Fruit fly (Drosophila melanogaster) whole organism, embryonic: Measurements from ENCODE around the gene CG10576.

Experiments used
- Adf1 ChIP-seq: fragments of 200-800 bp; sonication (Bioruptor generic); IDR thresholded peaks from 2 replicates; pipeline ENCODE4 v1.3.6; 2022; ENCODE audit warnings: missing biosample characterization, missing genetic modification characterization
- Bgb ChIP-seq: fragments of 200-800 bp; sonication (Bioruptor generic); IDR thresholded peaks from 2 replicates; pipeline ENCODE4 v1.3.6; 2022; ENCODE audit warnings: missing biosample characterization, missing genetic modification characterization; ENCODE audit not compliant: partially characterized antibody
- CG10274 ChIP-seq: fragments of 200-800 bp; sonication (Bioruptor generic); optimal IDR thresholded peaks from 3 replicates; lab custom pipeline; 2017; ENCODE audit warnings: missing biosample characterization, mild to moderate bottlenecking, missing genetic modification characterization
- CG11456 ChIP-seq: fragments of 200-800 bp; sonication (Bioruptor generic); IDR thresholded peaks from 3 replicates; pipeline ENCODE4 v1.3.6; 2022; ENCODE audit warnings: missing biosample characterization, missing genetic modification characterization
- CG12071 ChIP-seq: fragments of 200-800 bp; sonication (Bioruptor generic); optimal IDR thresholded peaks from 3 replicates; lab custom pipeline; 2018; ENCODE audit warnings: missing biosample characterization, mild to moderate bottlenecking, missing genetic modification characterization
- CG12104 ChIP-seq: fragments of 200-800 bp; sonication (Bioruptor generic); optimal IDR thresholded peaks from 3 replicates; lab custom pipeline; 2016; ENCODE audit warnings: missing biosample characterization, missing genetic modification characterization
- CG12236 ChIP-seq: fragments of 200-800 bp; sonication (Bioruptor generic); optimal IDR thresholded peaks from 2 replicates; lab custom pipeline; 2016; ENCODE audit warnings: missing biosample characterization, missing genetic modification characterization
- CG12942 ChIP-seq: fragments of 200-800 bp; sonication (Bioruptor generic); optimal IDR thresholded peaks from 3 replicates; lab custom pipeline; 2016; ENCODE audit warnings: missing biosample characterization, missing genetic modification characterization
- CG15479 ChIP-seq: fragments of 200-800 bp; sonication (Bioruptor generic); optimal IDR thresholded peaks from 3 replicates; lab custom pipeline; 2019; ENCODE audit warnings: missing biosample characterization, mild to moderate bottlenecking, missing genetic modification characterization, moderate library complexity
- CG1602 ChIP-seq: fragments of 200-800 bp; sonication (Bioruptor generic); optimal IDR thresholded peaks from 3 replicates; lab custom pipeline; 2016; ENCODE audit warnings: missing biosample characterization, missing genetic modification characterization
- CG17802 ChIP-seq: fragments of 200-800 bp; sonication (Bioruptor generic); optimal IDR thresholded peaks from 2 replicates; lab custom pipeline; 2018; ENCODE audit warnings: missing biosample characterization, mild to moderate bottlenecking, missing genetic modification characterization, moderate library complexity
- CG18619 ChIP-seq: fragments of 200-800 bp; sonication (Bioruptor generic); optimal IDR thresholded peaks from 3 replicates; lab custom pipeline; 2017; ENCODE audit warnings: missing biosample characterization, mild to moderate bottlenecking, missing genetic modification characterization
- CG2116 ChIP-seq: fragments of 200-800 bp; sonication (Bioruptor generic); optimal IDR thresholded peaks from 3 replicates; lab custom pipeline; 2018; ENCODE audit warnings: missing biosample characterization, mild to moderate bottlenecking, missing genetic modification characterization
- CG2889 ChIP-seq: fragments of 200-800 bp; sonication (Bioruptor generic); IDR thresholded peaks from 3 replicates; pipeline ENCODE4 v1.3.6; 2022; ENCODE audit warnings: missing biosample characterization, missing genetic modification characterization
- CG3281 ChIP-seq: fragments of 200-800 bp; sonication (Bioruptor generic); optimal IDR thresholded peaks from 3 replicates; lab custom pipeline; 2017; ENCODE audit warnings: missing biosample characterization, mild to moderate bottlenecking, missing genetic modification characterization
- CG3407 ChIP-seq: fragments of 200-800 bp; sonication (Bioruptor generic); optimal IDR thresholded peaks from 2 replicates; lab custom pipeline; 2018; ENCODE audit warnings: missing biosample characterization, mild to moderate bottlenecking, missing genetic modification characterization
- CG34224 ChIP-seq: fragments of 200-800 bp; sonication (Bioruptor generic); IDR thresholded peaks from 3 replicates; pipeline ENCODE4 v1.3.6; 2022; ENCODE audit warnings: missing biosample characterization, missing genetic modification characterization; ENCODE audit not compliant: partially characterized antibody
- CG3726 ChIP-seq: fragments of 200-800 bp; sonication (Bioruptor generic); IDR thresholded peaks from 3 replicates; pipeline ENCODE4, ENCODE4 v1.3.6; 2022; ENCODE audit warnings: missing biosample characterization, missing genetic modification characterization
- CG3847 ChIP-seq: fragments of 200-800 bp; sonication (Bioruptor generic); IDR thresholded peaks from 2 replicates; pipeline ENCODE4 v1.3.6; 2022; ENCODE audit warnings: missing biosample characterization, missing genetic modification characterization
- CG4404 ChIP-seq: fragments of 200-800 bp; sonication (Bioruptor generic); IDR thresholded peaks from 2 replicates; pipeline ENCODE4 v1.3.6; 2022; ENCODE audit warnings: missing biosample characterization, missing genetic modification characterization
- CG6254 ChIP-seq: fragments of 200-800 bp; sonication (Bioruptor generic); optimal IDR thresholded peaks from 3 replicates; lab custom pipeline; 2017; ENCODE audit warnings: mild to moderate bottlenecking, missing biosample characterization, missing genetic modification reagents, missing genetic modification characterization
- CG8281 ChIP-seq: fragments of 200-800 bp; sonication (Bioruptor generic); optimal IDR thresholded peaks from 2 replicates; lab custom pipeline; 2018; ENCODE audit warnings: missing biosample characterization, mild to moderate bottlenecking, missing genetic modification characterization, moderate library complexity
- CG9817 ChIP-seq: fragments of 200-800 bp; sonication (Bioruptor generic); optimal IDR thresholded peaks from 2 replicates; lab custom pipeline; 2018; ENCODE audit warnings: missing biosample characterization, mild to moderate bottlenecking, missing genetic modification characterization, moderate library complexity
- CG9876 ChIP-seq: fragments of 200-800 bp; sonication (Bioruptor generic); optimal IDR thresholded peaks from 2 replicates; lab custom pipeline; 2016; ENCODE audit warnings: missing biosample characterization, missing genetic modification characterization
- Deaf1 ChIP-seq: fragments of 200-800 bp; optimal IDR thresholded peaks from 3 replicates; lab custom pipeline; 2019; ENCODE audit warnings: missing biosample characterization, mild to moderate bottlenecking, missing genetic modification characterization, moderate library complexity
- Dip2 ChIP-seq: fragments of 200-800 bp; sonication (Bioruptor generic); IDR thresholded peaks from 2 replicates; pipeline ENCODE4 v1.3.6; 2022; ENCODE audit warnings: missing biosample characterization, missing genetic modification characterization
- Doc3 ChIP-seq: fragments of 200-800 bp; sonication (Bioruptor generic); IDR thresholded peaks from 3 replicates; pipeline ENCODE4 v1.3.6; 2022; ENCODE audit warnings: missing biosample characterization, missing genetic modification characterization; ENCODE audit not compliant: partially characterized antibody
- Drgx ChIP-seq: fragments of 200-800 bp; sonication (Bioruptor generic); IDR thresholded peaks from 2 replicates; pipeline ENCODE4 v1.3.6; 2022; ENCODE audit warnings: missing biosample characterization, missing genetic modification characterization
- HLH4C ChIP-seq: fragments of 200-800 bp; sonication (Bioruptor generic); IDR thresholded peaks from 3 replicates; pipeline ENCODE4 v1.3.6; 2022; ENCODE audit warnings: missing biosample characterization, missing genetic modification characterization; ENCODE audit not compliant: partially characterized antibody
- Hmx ChIP-seq: fragments of 200-800 bp; sonication (Bioruptor generic); optimal IDR thresholded peaks from 2 replicates; lab custom pipeline; 2016; ENCODE audit warnings: missing biosample characterization, missing genetic modification characterization
- Hr39 ChIP-seq: fragments of >200 bp; optimal IDR thresholded peaks from 2 replicates; lab custom pipeline; 2017
- Nf-YB ChIP-seq: fragments of 200-800 bp; sonication (Bioruptor generic); optimal IDR thresholded peaks from 3 replicates; lab custom pipeline; 2019; ENCODE audit warnings: missing biosample characterization, mild to moderate bottlenecking, missing genetic modification characterization, moderate library complexity
- Oaz ChIP-seq: fragments of 200-800 bp; sonication (Bioruptor generic); IDR thresholded peaks from 2 replicates; pipeline ENCODE4 v1.3.6; 2022; ENCODE audit warnings: missing biosample characterization, missing genetic modification characterization
- Oli ChIP-seq: fragments of 200-800 bp; sonication (Bioruptor generic); optimal IDR thresholded peaks from 2 replicates; lab custom pipeline; 2018; ENCODE audit warnings: missing biosample characterization, mild to moderate bottlenecking, missing genetic modification characterization, moderate library complexity
- PHDP ChIP-seq: fragments of 200-800 bp; sonication (Bioruptor generic); optimal IDR thresholded peaks from 3 replicates; lab custom pipeline; 2018; ENCODE audit warnings: missing biosample characterization, mild to moderate bottlenecking, missing genetic modification characterization, moderate library complexity
- Sin3A ChIP-seq: fragments of >200 bp; optimal IDR thresholded peaks from 2 replicates; lab custom pipeline; 2018
- Xbp1 ChIP-seq: fragments of 200-800 bp; sonication (Bioruptor generic); optimal IDR thresholded peaks from 3 replicates; lab custom pipeline; 2016; ENCODE audit warnings: missing biosample characterization, mild to moderate bottlenecking, missing genetic modification characterization
- YL-1 ChIP-seq: fragments of 200-800 bp; sonication (Bioruptor generic); optimal IDR thresholded peaks from 3 replicates; lab custom pipeline; 2017; ENCODE audit warnings: missing biosample characterization, mild to moderate bottlenecking, missing genetic modification characterization
- dan ChIP-seq: fragments of 200-800 bp; sonication (Bioruptor generic); IDR thresholded peaks from 2 replicates; pipeline ENCODE4 v1.3.6; 2022; ENCODE audit warnings: missing biosample characterization, missing genetic modification characterization
- esg ChIP-seq: fragments of 200-800 bp; sonication (Bioruptor generic); conservative IDR thresholded peaks from 2 replicates; pipeline ENCODE4 v1.3.6; 2022; ENCODE audit warnings: missing biosample characterization, missing genetic modification characterization
- gcm2 ChIP-seq: fragments of 200-800 bp; sonication (Bioruptor generic); optimal IDR thresholded peaks from 2 replicates; lab custom pipeline; 2016; ENCODE audit warnings: missing biosample characterization, missing genetic modification characterization
- odd ChIP-seq: fragments of 200-800 bp; sonication (Bioruptor generic); optimal IDR thresholded peaks from 2 replicates; lab custom pipeline; 2017; ENCODE audit warnings: missing biosample characterization, mild to moderate bottlenecking, missing genetic modification characterization
- repo ChIP-seq: fragments of 200-800 bp; sonication (Bioruptor generic); optimal IDR thresholded peaks from 2 replicates; lab custom pipeline; 2016; ENCODE audit warnings: missing biosample characterization, missing genetic modification characterization
- sens ChIP-seq: fragments of 200-800 bp; sonication (Bioruptor generic); peaks from one replicate; lab custom pipeline; 2016; ENCODE audit warnings: missing biosample characterization, missing genetic modification characterization
- seq ChIP-seq: fragments of 200-800 bp; sonication (Bioruptor generic); IDR thresholded peaks from 2 replicates; pipeline ENCODE4 v1.3.6; 2022; ENCODE audit warnings: missing biosample characterization, missing genetic modification characterization
- tll ChIP-seq, 2 experiments: fragments of 200-800 bp in 1 of 2; fragments of >200 bp in 1 of 2; sonication (Bioruptor generic) in 1 of 2; optimal IDR thresholded peaks; 2 replicates each; lab custom pipeline; 2017 to 2019; ENCODE audit warnings: missing biosample characterization in 2 of 2, missing genetic modification characterization in 2 of 2, mild to moderate bottlenecking in 1 of 2, moderate library complexity in 1 of 2
- unpg ChIP-seq: fragments of 200-800 bp; sonication (Bioruptor generic); optimal IDR thresholded peaks from 3 replicates; lab custom pipeline; 2018; ENCODE audit warnings: missing biosample characterization, mild to moderate bottlenecking, missing genetic modification characterization, moderate library complexity
- vnd ChIP-seq: fragments of 200-800 bp; sonication (Bioruptor generic); IDR thresholded peaks from 3 replicates; pipeline ENCODE4 v1.3.6; 2022; ENCODE audit warnings: missing biosample characterization, missing genetic modification characterization; ENCODE audit not compliant: partially characterized antibody
- zen2 ChIP-seq: fragments of 200-800 bp; sonication (Bioruptor generic); IDR thresholded peaks from 3 replicates; pipeline ENCODE4 v1.3.6; 2022; ENCODE audit warnings: missing biosample characterization, missing genetic modification characterization; ENCODE audit not compliant: partially characterized antibody

The CG10576 gene

DNA sequence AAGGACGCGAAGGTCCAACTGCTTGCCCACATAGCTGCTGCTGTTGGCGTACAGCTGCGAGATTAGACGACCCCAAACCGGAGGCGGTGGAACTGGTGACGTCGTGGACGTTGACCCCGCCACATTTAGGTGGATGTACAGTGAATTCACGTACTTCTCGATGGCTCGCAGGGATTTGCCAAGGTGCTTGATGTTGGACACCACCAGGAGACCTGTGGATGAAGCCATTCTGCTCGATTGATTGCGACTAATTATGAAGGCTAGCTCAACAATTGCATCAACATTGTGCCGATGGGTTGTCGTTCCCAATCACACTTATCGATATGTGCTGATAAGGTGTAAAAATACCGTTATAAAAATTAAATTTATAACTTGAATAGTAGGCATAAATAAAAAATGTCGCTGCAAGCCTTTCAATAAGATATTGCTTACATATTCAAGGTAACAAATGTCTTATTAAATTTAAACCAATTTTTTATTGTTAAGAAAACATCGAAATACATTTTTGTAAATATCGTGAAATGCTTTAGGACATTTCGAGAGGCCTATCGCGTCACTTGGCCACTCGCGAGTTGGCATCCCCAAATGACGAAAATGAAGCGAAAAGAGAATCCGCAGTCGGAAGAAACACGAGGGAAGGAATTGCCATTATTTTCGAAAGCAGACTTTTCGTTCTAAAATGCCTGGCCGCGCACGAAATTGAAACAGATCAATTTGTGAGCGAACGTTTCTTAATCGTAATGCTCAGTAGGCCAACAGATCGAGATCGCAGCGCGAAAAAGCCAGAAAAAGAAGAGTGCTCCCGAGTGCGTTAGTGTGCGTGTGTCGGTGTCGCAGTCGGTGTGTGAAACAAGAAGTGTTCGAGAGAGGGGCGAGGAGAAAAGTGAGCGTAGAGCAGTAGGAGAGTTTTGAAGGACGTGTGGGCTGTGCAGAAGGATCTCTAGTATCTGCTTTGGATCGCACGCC, 3.3 kb upstream of the CG10576 start, which contains the start of the genes Ppat-Dpck and scny (continued):
- TF ChIP-seq Hr39 (lab: Kevin White, UChicago) (no peak), CG3281 (GFP tag; lab: Kevin White, UChicago) (peak; percentile 33), CG2116 (GFP tag; lab: Kevin White, UChicago) (peak; percentile 89), CG18619 (GFP tag; lab: Kevin White, UChicago) (no peak), HLH4C (GFP tag; lab: Robert Waterston, UW) (peak; percentile 88), CG3726 (GFP tag; lab: Robert Waterston, UW) (no peak), unpg (peak; percentile 40), Adf1 (peak; percentile 63), gcm2 (GFP tag; lab: Kevin White, UChicago) (no peak), esg (GFP tag; lab: Robert Waterston, UW) (no peak), CG12236 (GFP tag; lab: Kevin White, UChicago) (no peak), CG8281 (tag; lab: Kevin White, UChicago) (no peak), sens (peak; percentile 85), Hmx (no peak), CG9817 (no peak), Bgb (GFP tag; lab: Robert Waterston, UW) (peak; percentile 89), zen2 (GFP tag; lab: Robert Waterston, UW) (peak; percentile 80; the same call in 2 of the 3 replicates), CG15479 (GFP tag; lab: Kevin White, UChicago) (peak; percentile 84), CG17802 (tag; lab: Kevin White, UChicago) (no peak), Oaz (GFP tag; lab: Robert Waterston, UW) (no peak), CG11456 (GFP tag; lab: Robert Waterston, UW) (no peak), Nf-YB (GFP tag; lab: Kevin White, UChicago) (no peak), tll (GFP tag; optimal IDR thresholded peaks at IDR 0.05; lab: Kevin White, UChicago) (peak in 1 of 2 experiments; percentile 22), Deaf1 (tag; lab: Kevin White, UChicago) (peak; percentile 86), CG2889 (GFP tag; lab: Robert Waterston, UW) (no peak), Doc3 (peak; percentile 96), vnd (GFP tag; lab: Robert Waterston, UW) (peak; percentile 91), Dip2 (GFP tag; lab: Robert Waterston, UW) (no peak), CG9876 (GFP tag; lab: Kevin White, UChicago) (no peak), odd (GFP tag; lab: Kevin White, UChicago) (no peak), CG6254 (GFP tag; lab: Kevin White, UChicago) (no peak), CG1602 (GFP tag; lab: Kevin White, UChicago) (no peak), CG12104 (no peak), repo (GFP tag; lab: Kevin White, UChicago) (no peak), seq (GFP tag; lab: Robert Waterston, UW) (no peak), Xbp1 (GFP tag; lab: Kevin White, UChicago) (peak; percentile 17), Oli (tag; lab: Kevin White, UChicago) (no peak), CG3847 (GFP tag; lab: Robert Waterston, UW) (peak; percentile 55), YL-1 (GFP tag; lab: Kevin White, UChicago) (peak; percentile 80), dan (GFP tag; lab: Robert Waterston, UW) (no peak), CG3407 (GFP tag; lab: Kevin White, UChicago) (no peak), CG4404 (no peak), CG12071 (GFP tag; lab: Kevin White, UChicago) (no peak), Drgx (GFP tag; lab: Robert Waterston, UW) (0 out of 2 replicates have a peak, but pooled peaks have one; percentile 8), CG10274 (no peak), Sin3A (lab: Kevin White, UChicago) (peak; percentile 89), CG12942 (no peak), CG34224 (peak; percentile 94), PHDP (no peak)
